Worm (Caenorhabditis elegans) whole organism, midembryonic: Measurements from ENCODE around the gene F47B10.3.

ENCODE experiments used
- T22C8.4 ChIP-seq: fragments of 200-800 bp; sonication (Bioruptor generic); IDR thresholded peaks from 2 replicates; pipeline ENCODE4 v1.3.6; 2022; ENCODE audit warnings: missing genetic modification characterization, missing compliant biosample characterization
- cog-1 ChIP-seq: sonication (generic microtip); optimal IDR thresholded peaks from 2 replicates; lab custom pipeline; 2016; ENCODE audit warnings: missing genetic modification characterization, missing compliant biosample characterization
- flt-1 ChIP-seq: fragments of 200-800 bp; sonication (Bioruptor generic); IDR thresholded peaks from 2 replicates; pipeline ENCODE4 v1.3.6; 2022; ENCODE audit warnings: missing genetic modification characterization, missing compliant biosample characterization
- klf-2 ChIP-seq: fragments of 200-800 bp; sonication (Bioruptor generic); conservative IDR thresholded peaks from 2 replicates; pipeline ENCODE4 v1.3.6; 2022; ENCODE audit warnings: missing genetic modification reagents, missing genetic modification characterization, missing compliant biosample characterization
- med-1 ChIP-seq: sonication (generic microtip); optimal IDR thresholded peaks from 2 replicates; lab custom pipeline; 2017; ENCODE audit warnings: missing genetic modification characterization, mild to moderate bottlenecking, missing compliant biosample characterization, antibody characterized with exemption, missing genetic modification reagents; ENCODE audit not compliant: insufficient read depth
- ref-1 ChIP-seq: fragments of 200-800 bp; sonication (Bioruptor generic); conservative IDR thresholded peaks from 2 replicates; pipeline ENCODE4 v1.3.6; 2022; ENCODE audit warnings: missing genetic modification reagents, missing genetic modification characterization, missing compliant biosample characterization
- tab-1 ChIP-seq: fragments of 200-800 bp; sonication (Bioruptor generic); IDR thresholded peaks from 2 replicates; pipeline ENCODE4 v1.3.6; 2022; ENCODE audit warnings: missing genetic modification characterization, missing compliant biosample characterization
- ztf-23 ChIP-seq: fragments of 200-800 bp; sonication (Bioruptor generic); IDR thresholded peaks from 2 replicates; pipeline ENCODE4 v1.3.6; 2022; ENCODE audit warnings: missing genetic modification reagents, missing genetic modification characterization, missing compliant biosample characterization
- ztf-29 ChIP-seq: fragments of 200-800 bp; sonication (Bioruptor generic); IDR thresholded peaks from 2 replicates; pipeline ENCODE4 v1.3.6; 2022; ENCODE audit warnings: missing genetic modification reagents, missing genetic modification characterization, missing compliant biosample characterization

- no peak for TF ChIP-seq ztf-29 (GFP tag; lab: Robert Waterston, UW)
- TF ChIP-seq T22C8.4 (GFP tag; lab: Robert Waterston, UW): no peak
- no peak for TF ChIP-seq med-1
- TF ChIP-seq cog-1 (tag; lab: Kevin White, UChicago): no peak
- TF ChIP-seq ref-1: no peak
- no peak for TF ChIP-seq flt-1 (GFP tag; lab: Robert Waterston, UW)
- no peak for TF ChIP-seq tab-1
- no peak for TF ChIP-seq klf-2
- no peak for TF ChIP-seq ztf-23 (GFP tag; lab: Robert Waterston, UW)
These were observed 15.4 kb downstream of the F47B10.3 start for ce11 chrX:10907418-10907817.
